Worm (Caenorhabditis elegans) whole organism, L4/young adult: ENCODE results near the gene Y97E10C.1.
"Not testable (repeated sequence)": the region's sequence is repeated elsewhere in the genome, so short reads cannot be mapped to it uniquely, and the experiment has no call there.

Experiments used
- W03F9.2 ChIP-seq: fragments of 150-350 bp; optimal IDR thresholded peaks from 2 replicates; lab custom pipeline; 2014; ENCODE audit warnings: missing biosample characterization, missing genetic modification characterization
- dao-5 ChIP-seq: sonication (generic microtip); optimal IDR thresholded peaks from 2 replicates; lab custom pipeline; 2016; ENCODE audit warnings: missing genotype, missing genetic modification characterization, moderate library complexity, missing compliant biosample characterization
- him-1 ChIP-seq: sonication (generic microtip); optimal IDR thresholded peaks from 2 replicates; lab custom pipeline; 2016; ENCODE audit warnings: missing genotype, missing genetic modification reagents, missing genetic modification characterization, missing compliant biosample characterization

Y97E10C.1 gene

ce11 chrV:7728679-7729027 lies at the start of gene Y97E10C.1:
Gene Y97E10C.1, plus strand, starts transcription at chrV:7728879.
- no peak for TF ChIP-seq W03F9.2 (tag; lab: Kevin White, UChicago)
- TF ChIP-seq him-1 (tag; lab: Kevin White, UChicago) = no peak
- TF ChIP-seq dao-5 (tag; lab: Kevin White, UChicago) = no peak

- no peak for TF ChIP-seq W03F9.2 (tag; lab: Kevin White, UChicago)
Measured at ce11 chrV:7681388-7681787, 47.3 kb upstream of the Y97E10C.1 start, which contains the start of gene cyp-33A1. Gene cyp-33A1, minus strand, starts transcription at chrV:7681459.

- TF ChIP-seq dao-5 (tag; lab: Kevin White, UChicago) = no peak
Measured at ce11 chrV:7683907-7684655, 44.6 kb upstream of the Y97E10C.1 start, which contains the start of gene sre-11. Gene sre-11, minus strand, starts transcription at chrV:7683957.

- TF ChIP-seq him-1 (tag; lab: Kevin White, UChicago) (no peak), W03F9.2 (tag; lab: Kevin White, UChicago) (no peak), dao-5 (tag; lab: Kevin White, UChicago) (no peak)
Measured at ce11 chrV:7686189-7686588, 42.5 kb upstream of the Y97E10C.1 start, which contains the start of the genes nhr-94 and nhr-152. Gene nhr-94, minus strand, starts transcription at chrV:7686335. Gene nhr-152, plus strand, starts transcription at chrV:7686350.

DNA sequence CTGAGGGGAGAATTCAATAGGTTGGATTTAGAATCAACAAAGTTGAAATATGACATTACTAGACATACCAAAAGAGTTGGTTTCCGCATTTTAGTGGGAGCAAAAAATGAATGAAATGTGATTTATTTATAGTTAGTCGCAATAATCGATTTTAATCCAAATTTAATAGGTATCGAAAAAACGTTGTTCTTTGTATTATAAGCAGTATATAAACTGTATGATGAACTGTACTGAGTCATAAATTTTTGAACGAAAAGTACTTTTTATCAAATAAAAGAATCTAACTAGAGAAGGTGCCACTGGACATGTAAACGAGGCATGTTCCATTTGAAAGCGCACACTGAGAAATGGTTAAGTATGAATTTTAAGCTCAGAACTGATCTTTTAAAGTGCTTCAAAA lies 38.8 kb upstream of the Y97E10C.1 start, which contains the start of gene C12D5.9:
TSS of gene C12D5.9 (minus strand) at position 101 of the 400 bp plus-strand sequence.
- no peak for TF ChIP-seq W03F9.2 (tag; lab: Kevin White, UChicago)
- no peak for TF ChIP-seq him-1 (tag; lab: Kevin White, UChicago)
- TF ChIP-seq dao-5 (tag; lab: Kevin White, UChicago) = no peak

DNA sequence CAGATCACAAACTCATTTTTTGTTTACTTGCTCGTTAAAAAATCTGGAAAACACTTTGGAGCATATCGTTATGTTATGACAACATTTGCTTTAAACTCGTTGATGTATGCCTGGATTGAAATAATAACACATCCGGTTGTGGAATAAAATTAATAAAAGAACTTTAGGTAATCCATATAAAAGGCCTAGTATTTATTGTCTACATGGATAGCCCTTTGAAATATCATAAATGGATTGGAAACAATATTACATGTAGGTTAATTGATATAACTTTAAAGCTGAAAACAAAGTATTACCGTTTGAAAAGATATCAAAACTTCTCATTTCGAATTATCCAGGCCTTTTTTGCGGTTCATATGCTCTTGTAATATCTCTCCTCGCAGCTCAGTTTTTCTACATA lies 38.0 kb upstream of the Y97E10C.1 start:
- TF ChIP-seq him-1 (tag; lab: Kevin White, UChicago) = no peak
- TF ChIP-seq dao-5 (tag; lab: Kevin White, UChicago) = no peak
- TF ChIP-seq W03F9.2 (tag; lab: Kevin White, UChicago) = no peak

DNA sequence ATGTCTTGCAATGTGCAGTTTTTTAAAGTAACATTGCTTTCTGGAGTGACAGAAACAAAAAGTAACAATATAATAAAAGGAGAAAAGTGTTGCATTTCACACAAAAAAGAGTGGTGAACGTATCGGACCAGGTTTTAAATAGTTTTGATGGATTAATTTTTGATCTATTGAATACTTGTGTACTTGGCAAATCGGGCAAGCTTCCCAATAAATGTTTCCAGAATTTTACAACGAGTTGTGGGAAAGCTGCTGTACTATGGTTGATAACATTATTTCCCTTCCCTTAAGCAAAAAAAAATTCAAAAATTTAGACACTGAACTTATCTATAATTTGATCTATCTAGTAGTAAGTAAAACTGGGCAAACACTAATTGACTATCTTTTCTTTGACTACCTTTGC lies 35.3 kb upstream of the Y97E10C.1 start, which contains the start of gene C12D5.10:
TSS of gene C12D5.10 (minus strand) at position 101 of the 400 bp plus-strand sequence.
- TF ChIP-seq W03F9.2 (tag; lab: Kevin White, UChicago) (no peak), him-1 (tag; lab: Kevin White, UChicago) (no peak), dao-5 (tag; lab: Kevin White, UChicago) (no peak)

- no peak for TF ChIP-seq dao-5 (tag; lab: Kevin White, UChicago)
- TF ChIP-seq W03F9.2 (tag; lab: Kevin White, UChicago) = no peak
- TF ChIP-seq him-1 (tag; lab: Kevin White, UChicago) = no peak
Measured at ce11 chrV:7696842-7697241, 31.8 kb upstream of the Y97E10C.1 start, which contains the start of gene ZK105.3. Gene ZK105.3, plus strand, starts transcription at chrV:7697142.

ce11 chrV:7703536-7703935 lies 25.1 kb upstream of the Y97E10C.1 start, which contains the start of gene srsx-40:
Gene srsx-40, minus strand, starts transcription at chrV:7703636.
- TF ChIP-seq him-1, dao-5, W03F9.2 (tag; lab: Kevin White, UChicago): not testable (repeated sequence)

- no peak for TF ChIP-seq W03F9.2 (tag; lab: Kevin White, UChicago)
- no peak for TF ChIP-seq dao-5 (tag; lab: Kevin White, UChicago)
- TF ChIP-seq him-1 (tag; lab: Kevin White, UChicago) = no peak
Measured at ce11 chrV:7705316-7705715, 23.4 kb upstream of the Y97E10C.1 start, which contains the start of gene srw-3. Gene srw-3, plus strand, starts transcription at chrV:7705616.

- no peak for TF ChIP-seq dao-5 (tag; lab: Kevin White, UChicago)
- no peak for TF ChIP-seq W03F9.2 (tag; lab: Kevin White, UChicago)
- TF ChIP-seq him-1 (tag; lab: Kevin White, UChicago) = no peak
Measured at ce11 chrV:7708525-7708924, 20.2 kb upstream of the Y97E10C.1 start, which contains the start of gene ZK105.11. Gene ZK105.11, minus strand, starts transcription at chrV:7708625.

DNA sequence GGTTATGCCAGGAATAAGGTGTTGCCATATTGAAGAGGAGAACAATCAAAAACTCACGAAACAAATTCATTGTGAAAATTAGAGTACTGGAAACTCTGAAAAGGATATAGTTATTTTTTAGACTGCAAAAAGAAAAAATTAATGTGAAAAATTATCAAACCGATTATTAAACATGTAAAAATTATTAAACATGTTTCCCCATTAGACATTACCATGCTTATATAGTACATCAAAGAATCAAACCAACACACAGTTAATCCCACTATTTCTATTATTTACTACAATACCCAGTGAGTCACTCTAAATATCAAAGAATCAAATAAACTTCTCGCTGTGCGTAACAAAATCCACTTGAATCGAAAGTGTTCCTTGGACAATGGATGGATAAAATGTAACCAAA lies 15.6 kb upstream of the Y97E10C.1 start, which contains the start of gene ZK105.13:
TSS of gene ZK105.13 (minus strand) at position 101 of the 400 bp plus-strand sequence.
- no peak for TF ChIP-seq W03F9.2 (tag; lab: Kevin White, UChicago)
- TF ChIP-seq him-1 (tag; lab: Kevin White, UChicago) = no peak
- no peak for TF ChIP-seq dao-5 (tag; lab: Kevin White, UChicago)

DNA sequence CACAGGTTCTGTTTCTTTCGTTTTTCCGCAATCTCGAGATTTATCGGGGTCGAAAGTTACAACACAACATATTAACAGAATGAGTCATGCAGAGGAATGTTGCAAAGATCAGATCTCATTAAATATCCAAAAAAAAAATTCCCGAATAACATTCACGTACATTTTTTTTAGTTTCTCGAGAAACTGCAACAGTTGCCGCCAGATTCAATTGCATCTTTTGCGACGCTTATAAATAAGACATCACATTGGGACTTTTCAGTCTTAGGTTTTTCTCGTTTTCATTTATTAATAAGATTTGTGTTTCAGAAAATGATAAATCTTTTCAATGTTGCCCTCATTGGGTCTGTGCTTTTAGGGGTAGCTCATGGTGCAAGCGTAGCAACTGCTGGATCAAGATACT lies 15.0 kb upstream of the Y97E10C.1 start, which contains the start of gene ZK105.1:
TSS of gene ZK105.1 (plus strand) at position 301 of the 400 bp plus-strand sequence.
- TF ChIP-seq W03F9.2 (tag; lab: Kevin White, UChicago) (no peak), dao-5 (tag; lab: Kevin White, UChicago) (no peak), him-1 (tag; lab: Kevin White, UChicago) (no peak)
